Worm (Caenorhabditis elegans) whole organism, midembryonic: ENCODE results near the gene fbxb-42.

Source experiments
- cog-1 ChIP-seq: sonication (generic microtip); optimal IDR thresholded peaks from 2 replicates; lab custom pipeline; 2016; ENCODE audit warnings: missing genetic modification characterization, missing compliant biosample characterization
- flt-1 ChIP-seq: fragments of 200-800 bp; sonication (Bioruptor generic); IDR thresholded peaks from 2 replicates; pipeline ENCODE4 v1.3.6; 2022; ENCODE audit warnings: missing genetic modification characterization, missing compliant biosample characterization
- ref-1 ChIP-seq: fragments of 200-800 bp; sonication (Bioruptor generic); conservative IDR thresholded peaks from 2 replicates; pipeline ENCODE4 v1.3.6; 2022; ENCODE audit warnings: missing genetic modification reagents, missing genetic modification characterization, missing compliant biosample characterization

- no peak for TF ChIP-seq ref-1
- TF ChIP-seq cog-1 (tag; lab: Kevin White, UChicago): no peak
- TF ChIP-seq flt-1: no peak
Observed at ce11 chrII:1579886-1580285, 42.5 kb downstream of the fbxb-42 start, which contains the start of gene math-38.
